Fruit fly (Drosophila melanogaster) whole organism, embryonic: Measurements from ENCODE around the gene Theg.

ENCODE experiments used
- CG12299 ChIP-seq: fragments of 200-800 bp; sonication (Bioruptor generic); optimal IDR thresholded peaks from 2 replicates; lab custom pipeline; 2018; ENCODE audit warnings: missing biosample characterization, mild to moderate bottlenecking, missing genetic modification characterization
- CG12659 ChIP-seq: fragments of 200-800 bp; sonication (Bioruptor generic); optimal IDR thresholded peaks from 3 replicates; lab custom pipeline; 2017; ENCODE audit warnings: mild to moderate bottlenecking, missing biosample characterization, missing genetic modification reagents, missing genetic modification characterization
- CG14710 ChIP-seq: fragments of 200-800 bp; sonication (Bioruptor generic); optimal IDR thresholded peaks from 3 replicates; lab custom pipeline; 2019; ENCODE audit warnings: missing biosample characterization, mild to moderate bottlenecking, missing genetic modification characterization, moderate library complexity
- CG17361 ChIP-seq: fragments of 200-800 bp; sonication (Bioruptor generic); IDR thresholded peaks from 3 replicates; pipeline ENCODE4 v1.3.6; 2022; ENCODE audit warnings: missing biosample characterization, missing genetic modification characterization
- CG17912 ChIP-seq: fragments of 200-800 bp; sonication (Bioruptor generic); optimal IDR thresholded peaks from 2 replicates; lab custom pipeline; 2018; ENCODE audit warnings: missing biosample characterization, mild to moderate bottlenecking, missing genetic modification characterization
- CG18599 ChIP-seq: fragments of 200-800 bp; sonication (Bioruptor generic); optimal IDR thresholded peaks from 3 replicates; lab custom pipeline; 2017; ENCODE audit warnings: missing biosample characterization, missing genetic modification characterization, mild to moderate bottlenecking, moderate library complexity, missing genetic modification reagents
- CG18764 ChIP-seq: fragments of 200-800 bp; sonication (Bioruptor generic); optimal IDR thresholded peaks from 3 replicates; lab custom pipeline; 2016; ENCODE audit warnings: missing biosample characterization, missing genetic modification characterization
- CG2199 ChIP-seq: fragments of 200-800 bp; sonication (Bioruptor generic); IDR thresholded peaks from 3 replicates; pipeline ENCODE4 v1.3.6; 2022; ENCODE audit warnings: missing biosample characterization, missing genetic modification characterization
- CG3065 ChIP-seq: fragments of 200-800 bp; sonication (Bioruptor generic); optimal IDR thresholded peaks from 2 replicates; lab custom pipeline; 2016; ENCODE audit warnings: missing biosample characterization, missing genetic modification characterization
- CG3163 ChIP-seq: fragments of 200-800 bp; sonication (Bioruptor generic); optimal IDR thresholded peaks from 3 replicates; lab custom pipeline; 2016; ENCODE audit warnings: missing biosample characterization, missing genetic modification characterization
- CG33557 ChIP-seq: fragments of 200-800 bp; sonication (Bioruptor generic); optimal IDR thresholded peaks from 2 replicates; lab custom pipeline; 2019; ENCODE audit warnings: missing biosample characterization, mild to moderate bottlenecking, missing genetic modification characterization, moderate library complexity
- CG6175 ChIP-seq: fragments of 200-800 bp; sonication (Bioruptor generic); IDR thresholded peaks from 3 replicates; pipeline ENCODE4 v1.3.6; 2022; ENCODE audit warnings: missing biosample characterization, missing genetic modification characterization
- CG6791 ChIP-seq: fragments of 200-800 bp; sonication (Bioruptor generic); IDR thresholded peaks from 3 replicates; pipeline ENCODE4 v1.3.6; 2022; ENCODE audit warnings: missing biosample characterization, missing genetic modification characterization; ENCODE audit not compliant: partially characterized antibody
- CG7839 ChIP-seq: fragments of 200-800 bp; sonication (Bioruptor generic); optimal IDR thresholded peaks from 3 replicates; lab custom pipeline; 2018; ENCODE audit warnings: missing biosample characterization, mild to moderate bottlenecking, missing genetic modification characterization, moderate library complexity
- CG8924 ChIP-seq: fragments of 200-800 bp; optimal IDR thresholded peaks from 3 replicates; lab custom pipeline; 2019; ENCODE audit warnings: missing biosample characterization, mild to moderate bottlenecking, missing genetic modification characterization, moderate library complexity
- CTCF ChIP-seq: fragments of 200-800 bp; sonication (Bioruptor generic); optimal IDR thresholded peaks from 2 replicates; lab custom pipeline; 2017; ENCODE audit warnings: missing biosample characterization, mild to moderate bottlenecking, missing genetic modification characterization, moderate library complexity
- CoRest ChIP-seq: fragments of 200-800 bp; sonication (Bioruptor generic); optimal IDR thresholded peaks from 3 replicates; lab custom pipeline; 2018; ENCODE audit warnings: missing biosample characterization, mild to moderate bottlenecking, missing genetic modification characterization, moderate library complexity
- D19A ChIP-seq: fragments of 200-800 bp; optimal IDR thresholded peaks from 3 replicates; lab custom pipeline; 2019; ENCODE audit warnings: missing biosample characterization, mild to moderate bottlenecking, missing genetic modification characterization, moderate library complexity
- Dip2 ChIP-seq: fragments of 200-800 bp; sonication (Bioruptor generic); IDR thresholded peaks from 2 replicates; pipeline ENCODE4 v1.3.6; 2022; ENCODE audit warnings: missing biosample characterization, missing genetic modification characterization
- H2.0 ChIP-seq: fragments of 200-800 bp; sonication (Bioruptor generic); IDR thresholded peaks from 2 replicates; pipeline ENCODE4 v1.3.6; 2022; ENCODE audit warnings: missing biosample characterization, missing genetic modification characterization
- HLH54F ChIP-seq: fragments of 200-800 bp; sonication (Bioruptor generic); optimal IDR thresholded peaks from 3 replicates; lab custom pipeline; 2016; ENCODE audit warnings: missing biosample characterization, missing genetic modification characterization
- HLHmδ ChIP-seq: fragments of 200-800 bp; sonication (Bioruptor generic); optimal IDR thresholded peaks from 2 replicates; lab custom pipeline; 2018; ENCODE audit warnings: missing biosample characterization, mild to moderate bottlenecking, missing genetic modification characterization, moderate library complexity
- Hr39 ChIP-seq: fragments of >200 bp; optimal IDR thresholded peaks from 2 replicates; lab custom pipeline; 2017
- MTF-1 ChIP-seq: fragments of 200-800 bp; sonication (Bioruptor generic); optimal IDR thresholded peaks from 2 replicates; lab custom pipeline; 2018; ENCODE audit warnings: missing biosample characterization, mild to moderate bottlenecking, missing genetic modification characterization, borderline replicate concordance
- Med ChIP-seq: fragments of 200-800 bp; sonication (Bioruptor generic); peaks from one replicate; lab custom pipeline; 2016; ENCODE audit warnings: missing biosample characterization, missing genetic modification characterization, mild to moderate bottlenecking, inconsistent platforms, moderate library complexity
- Meics ChIP-seq: fragments of 200-800 bp; sonication (Bioruptor generic); optimal IDR thresholded peaks from 2 replicates; lab custom pipeline; 2017; ENCODE audit warnings: missing biosample characterization, mild to moderate bottlenecking, missing genetic modification characterization
- Ptx1 ChIP-seq: fragments of 200-800 bp; sonication (Bioruptor generic); IDR thresholded peaks from 2 replicates; pipeline ENCODE4 v1.3.6; 2022; ENCODE audit warnings: missing biosample characterization, missing genetic modification characterization
- Side ChIP-seq: fragments of 200-800 bp; sonication (Bioruptor generic); optimal IDR thresholded peaks from 2 replicates; lab custom pipeline; 2016; ENCODE audit warnings: missing biosample characterization, missing genetic modification characterization
- Sox100B ChIP-seq: fragments of 200-800 bp; sonication (Bioruptor generic); optimal IDR thresholded peaks from 3 replicates; lab custom pipeline; 2018; ENCODE audit warnings: missing biosample characterization, mild to moderate bottlenecking, missing genetic modification characterization
- Taf1 ChIP-seq: fragments of 200-800 bp; sonication (Bioruptor generic); IDR thresholded peaks from 2 replicates; pipeline ENCODE4 v1.3.6; 2022; ENCODE audit warnings: missing biosample characterization, missing genetic modification characterization
- Usf ChIP-seq: fragments of 200-800 bp; sonication (Bioruptor generic); optimal IDR thresholded peaks from 2 replicates; lab custom pipeline; 2017; ENCODE audit warnings: missing genotype, missing biosample characterization, missing genetic modification characterization
- Xbp1 ChIP-seq: fragments of 200-800 bp; sonication (Bioruptor generic); optimal IDR thresholded peaks from 3 replicates; lab custom pipeline; 2016; ENCODE audit warnings: missing biosample characterization, mild to moderate bottlenecking, missing genetic modification characterization
- abd-A ChIP-seq: fragments of 200-800 bp; sonication (Bioruptor generic); optimal IDR thresholded peaks from 3 replicates; lab custom pipeline; 2019; ENCODE audit warnings: missing biosample characterization, mild to moderate bottlenecking, missing genetic modification characterization, moderate library complexity
- cato ChIP-seq: fragments of 200-800 bp; sonication (Bioruptor generic); optimal IDR thresholded peaks from 2 replicates; lab custom pipeline; 2016; ENCODE audit warnings: missing biosample characterization, missing genetic modification characterization, borderline replicate concordance
- crol ChIP-seq: fragments of 200-800 bp; sonication (Bioruptor generic); IDR thresholded peaks from 2 replicates; pipeline ENCODE4 v1.3.6; 2022; ENCODE audit warnings: missing biosample characterization, missing genetic modification characterization
- dimm ChIP-seq: fragments of 200-800 bp; sonication (Bioruptor generic); IDR thresholded peaks from 2 replicates; pipeline ENCODE4 v1.3.6; 2022; ENCODE audit warnings: missing biosample characterization, missing genetic modification characterization
- dmrt99B ChIP-seq: fragments of 200-800 bp; sonication (Bioruptor generic); optimal IDR thresholded peaks from 2 replicates; lab custom pipeline; 2018; ENCODE audit warnings: missing biosample characterization, mild to moderate bottlenecking, missing genetic modification characterization, moderate library complexity
- ewg ChIP-seq: fragments of 200-800 bp; sonication (Bioruptor generic); optimal IDR thresholded peaks from 3 replicates; lab custom pipeline; 2017; ENCODE audit warnings: mild to moderate bottlenecking, missing biosample characterization, missing genetic modification reagents, missing genetic modification characterization
- exex ChIP-seq: fragments of 200-800 bp; sonication (Bioruptor generic); optimal IDR thresholded peaks from 4 replicates; lab custom pipeline; 2018; ENCODE audit warnings: missing biosample characterization, mild to moderate bottlenecking, missing genetic modification characterization, moderate library complexity
- fd102C ChIP-seq: fragments of 200-800 bp; sonication (Bioruptor generic); optimal IDR thresholded peaks from 2 replicates; lab custom pipeline; 2018; ENCODE audit warnings: missing biosample characterization, mild to moderate bottlenecking, missing genetic modification characterization, moderate library complexity
- fd96Cb ChIP-seq: fragments of 200-800 bp; sonication (Bioruptor generic); optimal IDR thresholded peaks from 2 replicates; lab custom pipeline; 2018; ENCODE audit warnings: missing biosample characterization, mild to moderate bottlenecking, missing genetic modification characterization, moderate library complexity
- ken ChIP-seq: fragments of 200-800 bp; sonication (Bioruptor generic); IDR thresholded peaks from 3 replicates; pipeline ENCODE4 v1.3.6; 2022; ENCODE audit warnings: missing biosample characterization, missing genetic modification characterization
- nau ChIP-seq: fragments of 200-800 bp; sonication (Bioruptor generic); optimal IDR thresholded peaks from 3 replicates; lab custom pipeline; 2017; ENCODE audit warnings: missing biosample characterization, mild to moderate bottlenecking, missing genetic modification characterization, missing genetic modification reagents
- nmo ChIP-seq: fragments of 200-800 bp; sonication (Bioruptor generic); optimal IDR thresholded peaks from 2 replicates; lab custom pipeline; 2018; ENCODE audit warnings: missing biosample characterization, mild to moderate bottlenecking, missing genetic modification characterization, moderate library complexity
- pnt ChIP-seq: fragments of 200-800 bp; sonication (Bioruptor generic); optimal IDR thresholded peaks from 3 replicates; lab custom pipeline; 2016; ENCODE audit warnings: missing biosample characterization, missing genetic modification characterization
- rib ChIP-seq: fragments of 200-800 bp; sonication (Bioruptor generic); IDR thresholded peaks from 2 replicates; pipeline ENCODE4 v1.3.6; 2022; ENCODE audit warnings: missing biosample characterization, missing genetic modification characterization
- ro ChIP-seq: fragments of 200-800 bp; sonication (Bioruptor generic); IDR thresholded peaks from 2 replicates; pipeline ENCODE4 v1.3.6; 2022; ENCODE audit warnings: missing biosample characterization, missing genetic modification characterization
- slbo ChIP-seq: fragments of 200-800 bp; sonication (Bioruptor generic); IDR thresholded peaks from 2 replicates; pipeline ENCODE4 v1.3.6; 2022; ENCODE audit warnings: missing biosample characterization, missing genetic modification characterization
- sug ChIP-seq: fragments of 200-800 bp; optimal IDR thresholded peaks from 2 replicates; lab custom pipeline; 2019; ENCODE audit warnings: missing biosample characterization, mild to moderate bottlenecking, missing genetic modification characterization, moderate library complexity
- tio ChIP-seq: fragments of 200-800 bp; sonication (Bioruptor generic); optimal IDR thresholded peaks from 2 replicates; lab custom pipeline; 2017; ENCODE audit warnings: missing biosample characterization, missing genetic modification characterization, inconsistent platforms
- zf30C ChIP-seq: fragments of 200-800 bp; sonication (Bioruptor generic); optimal IDR thresholded peaks from 3 replicates; lab custom pipeline; 2018; ENCODE audit warnings: missing biosample characterization, mild to moderate bottlenecking, missing genetic modification characterization

The Theg gene

dm6 chr3R:22018777-22019420 is 4.4 kb downstream of the Theg start, which contains the start of gene Idh3b (continued):
- no peak for TF ChIP-seq CG12299 (tag; lab: Kevin White, UChicago)
- TF ChIP-seq CG17912: peak; percentile 59
- TF ChIP-seq CG7839 (tag; lab: Kevin White, UChicago): no peak
- TF ChIP-seq abd-A (tag; lab: Kevin White, UChicago): no peak
- no peak for TF ChIP-seq ro (GFP tag; lab: Robert Waterston, UW)
- TF ChIP-seq exex (tag; lab: Kevin White, UChicago): peak; percentile 25
- no peak for TF ChIP-seq CG17361 (GFP tag; lab: Robert Waterston, UW)
- peak; percentile 70 for TF ChIP-seq CG14710 (tag; lab: Kevin White, UChicago)
- no peak for TF ChIP-seq nmo (GFP tag; lab: Kevin White, UChicago)
- peak; percentile 54 for TF ChIP-seq Side (GFP tag; lab: Kevin White, UChicago)
- no peak for TF ChIP-seq zf30C (GFP tag; lab: Kevin White, UChicago)
- TF ChIP-seq crol: no peak
- TF ChIP-seq fd102C (GFP tag; lab: Kevin White, UChicago): no peak
- TF ChIP-seq H2.0 (GFP tag; lab: Robert Waterston, UW): no peak
- TF ChIP-seq tio: no peak
- TF ChIP-seq Meics (GFP tag; lab: Kevin White, UChicago): peak; percentile 100
- no peak for TF ChIP-seq Taf1 (GFP tag; lab: Robert Waterston, UW)
- no peak for TF ChIP-seq Hr39
- TF ChIP-seq CG8924: no peak
- TF ChIP-seq Xbp1 (GFP tag; lab: Kevin White, UChicago): peak; percentile 76
- no peak for TF ChIP-seq fd96Cb (tag; lab: Kevin White, UChicago)
- TF ChIP-seq sug (tag; lab: Kevin White, UChicago): peak; percentile 65
- peak; percentile 22; the same call in 1 of the 3 replicates for TF ChIP-seq CG2199 (GFP tag; lab: Robert Waterston, UW)
- TF ChIP-seq HLH54F (GFP tag; lab: Kevin White, UChicago): peak; percentile 70
- TF ChIP-seq HLHmδ (GFP tag; lab: Kevin White, UChicago): peak; percentile 8
- peak; percentile 29 for TF ChIP-seq Usf (GFP tag; lab: Kevin White, UChicago)
- peak; percentile 78 for TF ChIP-seq CG12659
- TF ChIP-seq ken (GFP tag; lab: Robert Waterston, UW): peak; percentile 85
- TF ChIP-seq ewg (GFP tag; lab: Kevin White, UChicago): no peak
- TF ChIP-seq rib: 0 out of 2 replicates have a peak, but pooled peaks have one; percentile 57
- no peak; the same call in 1 of the 2 replicates for TF ChIP-seq slbo
- no peak for TF ChIP-seq dmrt99B (tag; lab: Kevin White, UChicago)
- TF ChIP-seq Dip2: no peak
- no peak for TF ChIP-seq nau (GFP tag; lab: Kevin White, UChicago)
- TF ChIP-seq CG3065 (GFP tag; lab: Kevin White, UChicago): peak; percentile 55
- peak; percentile 48 for TF ChIP-seq CG18764 (GFP tag; lab: Kevin White, UChicago)
- TF ChIP-seq CG6791 (GFP tag; lab: Robert Waterston, UW): peak; percentile 97
- peak; percentile 36 for TF ChIP-seq CG3163
- TF ChIP-seq D19A (tag; lab: Kevin White, UChicago): no peak
- peak; percentile 23 for TF ChIP-seq cato (GFP tag; lab: Kevin White, UChicago)
- TF ChIP-seq MTF-1 (GFP tag; lab: Kevin White, UChicago): no peak
- TF ChIP-seq Ptx1 (GFP tag; lab: Robert Waterston, UW): no peak
- TF ChIP-seq CG33557 (GFP tag; lab: Kevin White, UChicago): peak; percentile 15
- no peak for TF ChIP-seq CG6175
- peak; percentile 33 for TF ChIP-seq pnt (GFP tag; lab: Kevin White, UChicago)
- TF ChIP-seq Sox100B (GFP tag; lab: Kevin White, UChicago): no peak
- peak; percentile 61 for TF ChIP-seq CoRest (tag; lab: Kevin White, UChicago)
- TF ChIP-seq Med (GFP tag; lab: Kevin White, UChicago): no peak
- TF ChIP-seq CTCF: peak; percentile 40
- no peak for TF ChIP-seq CG18599 (GFP tag; lab: Kevin White, UChicago)
- no peak for TF ChIP-seq dimm (GFP tag; lab: Robert Waterston, UW)
